Fruit fly (Drosophila melanogaster): ENCODE measurements around the gene CG11791.

CG11791 gene

DNA sequence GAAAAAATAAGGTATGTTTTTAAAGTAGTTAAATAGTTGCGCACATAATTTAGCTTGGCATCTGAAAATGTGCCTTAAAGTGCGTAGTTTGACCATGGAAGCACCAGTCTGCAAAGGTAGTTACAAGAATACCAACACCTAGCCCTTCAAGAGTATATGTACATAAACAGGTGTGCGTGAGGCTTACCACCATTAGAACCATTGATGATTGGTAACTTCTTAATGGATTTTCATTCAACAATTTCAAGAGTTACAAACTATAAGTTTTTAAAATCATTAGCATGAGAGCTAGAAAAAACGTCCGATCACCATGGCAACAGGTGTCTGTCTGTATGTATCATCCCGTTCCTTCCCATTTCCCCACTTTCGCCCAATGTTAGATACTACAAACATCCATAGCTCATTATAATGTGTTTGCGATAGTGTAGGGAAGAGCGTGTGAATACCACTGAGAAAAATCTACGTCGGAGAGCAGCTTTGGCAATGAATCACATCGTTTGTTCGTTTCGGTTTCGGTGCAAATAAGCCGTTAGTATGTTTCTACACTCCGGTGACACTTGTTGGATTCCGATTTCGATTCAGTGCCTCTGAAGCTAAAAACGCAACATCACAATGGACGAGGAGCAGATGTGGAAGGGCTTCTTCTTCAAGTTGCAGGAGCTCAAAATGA, 7.2 kb downstream of the CG11791 start:
- TF ChIP-seq Sin3A (optimal IDR thresholded peaks at IDR 0.05) (no peak), psq (optimal IDR thresholded peaks at IDR 0.05) (no peak)

DNA sequence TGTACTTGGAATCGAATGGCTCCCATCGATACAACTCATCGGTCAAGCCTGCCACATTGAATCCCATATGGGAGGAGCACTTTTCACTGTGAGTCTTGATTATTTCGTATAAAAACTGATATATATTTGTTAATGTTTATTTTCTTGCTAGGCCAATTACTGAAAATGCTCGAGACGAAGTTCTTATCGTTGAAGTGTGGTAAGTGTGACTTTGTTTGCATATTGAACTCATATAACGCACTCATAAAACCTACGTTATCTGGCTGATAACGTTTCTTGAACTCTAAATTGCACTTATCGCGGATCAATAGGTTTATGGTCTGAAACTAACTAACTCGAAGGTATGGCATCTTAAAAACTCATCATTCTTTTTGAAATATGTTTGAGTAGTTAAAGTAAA, 11.0 kb downstream of the CG11791 start:
- TF ChIP-seq Sin3A (optimal IDR thresholded peaks at IDR 0.05) (no peak), Myc (optimal IDR thresholded peaks at IDR 0.05) (no peak), h (optimal IDR thresholded peaks at IDR 0.05) (no peak), ttk (optimal IDR thresholded peaks at IDR 0.05) (no peak), insv (optimal IDR thresholded peaks at IDR 0.05) (no peak), psq (optimal IDR thresholded peaks at IDR 0.05) (no peak)

DNA sequence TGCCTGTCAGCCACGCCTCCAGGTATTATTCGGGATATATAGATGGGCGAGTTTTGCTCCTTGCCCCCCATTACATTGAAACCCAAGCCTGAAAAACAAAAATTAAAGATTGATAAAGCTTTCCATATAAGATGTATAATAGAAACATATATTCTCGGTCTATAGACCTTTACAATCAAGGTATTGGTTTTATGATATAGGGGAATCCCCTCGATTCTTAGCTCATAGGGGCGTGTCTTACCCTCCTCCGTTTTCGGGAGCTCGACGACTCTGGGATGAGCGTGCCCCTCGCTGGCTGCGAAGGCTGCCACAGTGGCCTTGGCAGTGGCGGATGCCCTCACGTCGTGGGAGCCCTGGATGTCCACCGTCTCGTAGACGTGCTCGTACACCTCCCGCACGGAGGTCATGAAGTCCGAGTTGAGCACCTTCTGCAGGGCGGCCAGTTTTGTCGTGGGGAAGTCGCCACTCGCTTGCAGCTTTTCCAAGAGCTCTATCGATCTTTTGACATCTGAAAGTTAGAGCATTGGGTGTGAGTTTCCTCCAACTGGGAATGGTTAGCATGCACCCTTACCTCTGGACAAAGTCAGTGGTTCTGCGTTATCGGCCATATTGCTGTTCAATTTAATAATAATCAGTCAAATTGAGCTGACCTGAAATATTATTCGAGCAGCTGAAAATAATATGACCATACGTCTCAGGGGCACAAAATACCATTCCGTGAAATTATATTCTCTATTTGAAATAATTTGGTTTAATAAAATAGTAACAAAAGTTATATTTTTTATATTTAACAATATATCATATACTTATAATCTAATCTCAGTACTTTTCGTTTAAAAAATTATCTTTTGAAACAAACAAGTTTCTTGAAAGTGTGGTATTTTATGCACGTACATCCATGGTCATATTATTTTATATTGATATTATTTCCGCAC, 15.8 kb downstream of the CG11791 start, which contains the start of the genes veli and PQBP1:
veli (minus strand) TSS at position 685 of the 935 bp plus-strand sequence.
PQBP1 (plus strand) TSS at position 885 of the 935 bp plus-strand sequence.
- no peak for TF ChIP-seq psq (optimal IDR thresholded peaks at IDR 0.05)
- TF ChIP-seq insv (optimal IDR thresholded peaks at IDR 0.05) = no peak
- TF ChIP-seq h (optimal IDR thresholded peaks at IDR 0.05) = no peak
- no peak for TF ChIP-seq ttk (optimal IDR thresholded peaks at IDR 0.05)
- no peak for TF ChIP-seq Myc (optimal IDR thresholded peaks at IDR 0.05)

DNA sequence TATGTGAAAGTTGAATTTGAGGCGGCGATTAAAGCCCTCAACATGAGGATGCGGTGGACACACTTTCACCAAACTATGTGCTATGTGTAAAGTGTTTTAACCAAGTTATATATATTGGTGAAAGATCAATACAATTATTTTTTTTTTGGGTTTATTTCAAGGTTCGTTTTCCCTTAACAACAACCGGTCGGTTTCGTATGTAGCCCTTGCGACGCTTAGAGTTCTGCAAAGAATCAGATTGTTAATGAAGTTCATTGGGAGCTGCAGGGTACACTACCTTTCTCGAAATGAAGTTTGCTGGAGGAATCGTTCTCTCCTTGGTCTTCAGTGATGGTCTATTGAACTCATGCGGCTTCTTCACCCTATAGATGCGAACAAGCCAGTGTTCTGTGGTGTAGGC, 17.4 kb downstream of the CG11791 start:
- TF ChIP-seq psq (optimal IDR thresholded peaks at IDR 0.05) (no peak), h (optimal IDR thresholded peaks at IDR 0.05) (no peak), Sin3A (optimal IDR thresholded peaks at IDR 0.05) (no peak), insv (optimal IDR thresholded peaks at IDR 0.05) (no peak), Myc (optimal IDR thresholded peaks at IDR 0.05) (no peak), ttk (optimal IDR thresholded peaks at IDR 0.05) (no peak)

DNA sequence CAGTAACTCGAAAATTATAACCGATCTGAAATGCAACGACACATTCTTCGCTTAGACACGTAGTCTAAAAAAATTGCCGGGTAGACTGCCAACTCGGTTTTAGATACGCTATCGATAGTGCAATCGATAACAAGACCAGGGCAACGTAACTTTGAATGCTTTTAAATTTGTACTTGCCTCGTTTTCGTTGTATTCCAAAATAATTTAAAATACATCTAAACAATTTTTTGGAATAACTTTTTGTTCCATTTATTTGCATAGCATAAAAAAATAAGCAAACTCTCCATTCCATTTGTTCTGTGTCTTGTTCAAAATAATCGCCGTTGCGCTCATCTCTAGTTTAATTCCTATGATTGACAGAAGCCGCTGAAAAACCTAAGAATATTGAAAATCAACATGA, 20.2 kb downstream of the CG11791 start, which contains the start of the genes Stt3B and CG11839:
Stt3B (minus strand) TSS at position 69 of the 400 bp plus-strand sequence.
CG11839 (plus strand) TSS at position 359 of the 400 bp plus-strand sequence.
- TF ChIP-seq h (optimal IDR thresholded peaks at IDR 0.05) (no peak), psq (optimal IDR thresholded peaks at IDR 0.05) (no peak), Myc (optimal IDR thresholded peaks at IDR 0.05) (no peak), ttk (optimal IDR thresholded peaks at IDR 0.05) (no peak), insv (optimal IDR thresholded peaks at IDR 0.05) (no peak), Sin3A (optimal IDR thresholded peaks at IDR 0.05) (no peak)

DNA sequence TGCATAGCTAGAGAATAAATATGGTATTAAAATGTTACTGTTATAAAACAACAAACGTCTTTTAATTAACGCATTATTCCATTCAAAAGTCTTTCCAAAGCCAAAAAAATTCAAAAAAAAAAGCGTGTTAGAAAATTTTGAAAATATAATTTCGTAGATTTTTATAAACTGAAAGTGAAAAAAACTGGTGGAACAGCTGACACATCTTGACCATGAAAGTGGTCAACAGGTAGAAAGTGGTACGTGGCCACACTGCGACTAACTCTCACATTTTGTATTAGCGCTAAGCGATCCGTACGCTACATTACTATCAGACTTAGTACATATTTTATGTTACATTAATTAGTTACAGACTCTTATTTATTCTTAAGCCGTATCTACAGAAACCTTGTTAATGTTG, 21.5 kb downstream of the CG11791 start, which contains the start of gene CG11836:
CG11836 (plus strand) TSS at position 256 of the 400 bp plus-strand sequence.
- no peak for TF ChIP-seq insv (optimal IDR thresholded peaks at IDR 0.05)
- no peak for TF ChIP-seq ttk (optimal IDR thresholded peaks at IDR 0.05)
- no peak for TF ChIP-seq h (optimal IDR thresholded peaks at IDR 0.05)

DNA sequence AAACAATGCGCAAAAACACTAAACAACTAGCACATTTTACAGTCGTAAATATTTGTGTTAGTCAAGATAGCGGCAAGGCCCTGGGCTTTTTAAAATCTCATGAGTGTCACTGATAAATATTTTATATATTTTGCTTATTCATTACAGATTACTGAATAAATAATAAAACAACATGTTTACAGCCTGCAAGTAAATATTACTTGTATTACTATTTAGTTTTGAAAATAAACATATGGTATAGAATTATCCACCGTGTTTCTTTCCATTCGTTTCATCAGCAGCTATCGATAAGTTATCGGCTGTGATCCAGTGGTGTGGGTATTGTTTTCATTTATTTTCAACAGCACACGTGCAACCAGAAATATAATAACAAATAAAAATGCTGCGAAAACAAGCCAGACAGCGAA, 25.1 kb downstream of the CG11791 start, which contains the start of the genes shams and CG11920:
shams (minus strand) TSS at position 50 of the 407 bp plus-strand sequence.
CG11920 (plus strand) TSS at position 320 of the 407 bp plus-strand sequence.
- TF ChIP-seq h (optimal IDR thresholded peaks at IDR 0.05) (no peak), ttk (optimal IDR thresholded peaks at IDR 0.05) (no peak)

DNA sequence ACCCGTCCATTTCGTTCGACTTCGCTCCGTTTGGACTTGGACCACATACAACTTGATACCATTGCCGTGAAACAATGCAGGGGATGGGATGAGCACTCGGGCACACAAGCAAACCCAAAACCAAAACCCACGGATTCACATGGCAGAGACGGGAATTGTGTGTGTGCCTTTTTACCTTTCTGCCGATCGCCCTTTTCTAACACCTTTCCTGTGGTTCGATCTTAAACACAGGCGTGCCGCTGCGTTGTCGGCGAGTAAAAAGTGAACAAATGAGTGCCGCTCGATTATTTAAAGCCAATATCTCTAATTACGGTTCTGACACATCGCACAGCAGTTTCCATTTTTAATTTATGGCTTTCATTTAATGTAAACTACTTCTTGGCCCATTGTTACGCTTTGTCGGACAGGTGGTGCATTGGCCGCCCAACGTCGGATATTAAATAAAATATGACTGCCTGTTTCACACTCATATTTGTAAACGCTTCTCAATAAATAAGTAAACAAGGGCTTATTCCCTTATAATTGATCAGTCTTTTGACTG, 27.9 kb downstream of the CG11791 start:
- TF ChIP-seq insv (optimal IDR thresholded peaks at IDR 0.05) = no peak
- TF ChIP-seq psq (optimal IDR thresholded peaks at IDR 0.05) = no peak
- no peak for TF ChIP-seq Sin3A (optimal IDR thresholded peaks at IDR 0.05)
- no peak for TF ChIP-seq h (optimal IDR thresholded peaks at IDR 0.05)
- no peak for TF ChIP-seq Myc (optimal IDR thresholded peaks at IDR 0.05)
- TF ChIP-seq ttk (optimal IDR thresholded peaks at IDR 0.05) = no peak

DNA sequence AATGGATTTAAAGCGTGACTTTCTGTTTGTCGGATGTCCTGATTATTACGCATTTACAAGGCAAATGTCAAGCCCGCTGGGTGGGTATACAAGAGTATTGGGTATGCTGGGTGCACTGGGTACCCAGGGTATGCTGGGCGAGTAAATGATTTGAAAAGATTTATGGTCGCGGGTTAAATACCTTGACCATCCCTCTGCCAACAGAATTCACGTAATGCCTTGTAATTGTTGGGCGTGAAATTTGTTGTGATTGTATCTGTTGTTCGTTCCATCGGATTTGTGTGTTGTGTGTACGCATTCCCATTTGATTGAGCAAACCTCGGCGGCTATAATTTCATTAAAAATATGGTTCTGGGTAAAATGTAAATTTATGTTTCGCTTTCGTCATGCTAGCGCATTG, 29.2 kb downstream of the CG11791 start:
- TF ChIP-seq psq (optimal IDR thresholded peaks at IDR 0.05) (no peak), insv (optimal IDR thresholded peaks at IDR 0.05) (no peak), Myc (optimal IDR thresholded peaks at IDR 0.05) (no peak), Sin3A (optimal IDR thresholded peaks at IDR 0.05) (no peak), h (optimal IDR thresholded peaks at IDR 0.05) (no peak), ttk (optimal IDR thresholded peaks at IDR 0.05) (no peak)

DNA sequence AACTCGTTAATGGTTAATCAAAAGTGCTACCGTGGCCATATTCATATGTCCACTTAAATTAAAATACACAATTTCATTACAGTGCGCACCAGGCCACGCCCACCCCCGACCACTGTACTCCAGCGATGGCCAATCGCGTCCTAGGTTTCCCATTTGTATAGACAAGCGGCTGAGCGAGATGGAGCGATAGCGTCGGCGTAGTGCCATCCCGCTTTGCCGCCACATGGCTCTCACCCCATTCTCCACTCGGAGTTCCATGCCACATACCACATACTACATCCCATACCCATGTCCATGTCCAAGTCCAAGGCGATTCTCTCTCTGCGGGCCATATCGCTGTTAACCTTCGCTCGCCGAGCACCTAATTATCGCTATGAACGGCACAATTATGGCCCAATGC, 31.0 kb downstream of the CG11791 start:
- TF ChIP-seq Sin3A (optimal IDR thresholded peaks at IDR 0.05) (no peak), Myc (optimal IDR thresholded peaks at IDR 0.05) (no peak), ttk (optimal IDR thresholded peaks at IDR 0.05) (no peak), psq (optimal IDR thresholded peaks at IDR 0.05) (no peak), h (optimal IDR thresholded peaks at IDR 0.05) (no peak), insv (optimal IDR thresholded peaks at IDR 0.05) (no peak)

DNA sequence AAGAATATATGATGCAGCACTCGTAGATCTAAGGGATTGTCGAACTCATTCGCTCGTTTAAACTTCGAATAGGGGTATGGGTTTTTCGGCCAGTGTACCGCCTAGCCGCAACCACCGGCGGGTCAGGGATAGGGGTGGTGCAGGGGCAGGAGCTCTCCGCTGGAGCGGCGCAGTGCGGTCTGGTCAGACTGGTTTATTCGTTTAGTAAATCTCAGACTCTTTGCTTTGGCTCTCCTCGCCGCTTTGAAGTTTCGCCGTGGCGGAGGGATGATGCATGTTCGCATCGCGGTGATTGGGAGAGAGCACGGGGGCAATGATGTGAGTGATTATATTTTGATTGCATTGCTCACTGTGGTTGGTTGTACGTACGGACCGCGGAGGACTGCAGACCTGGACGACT, 32.9 kb downstream of the CG11791 start, which contains the start of gene fd96Ca:
fd96Ca (plus strand) TSS at position 337 of the 400 bp plus-strand sequence.
- no peak for TF ChIP-seq psq (optimal IDR thresholded peaks at IDR 0.05)
- TF ChIP-seq h (optimal IDR thresholded peaks at IDR 0.05) = no peak
- no peak for TF ChIP-seq insv (optimal IDR thresholded peaks at IDR 0.05)
- no peak for TF ChIP-seq Myc (optimal IDR thresholded peaks at IDR 0.05)
- no peak for TF ChIP-seq ttk (optimal IDR thresholded peaks at IDR 0.05)
- TF ChIP-seq Sin3A (optimal IDR thresholded peaks at IDR 0.05) = no peak

DNA sequence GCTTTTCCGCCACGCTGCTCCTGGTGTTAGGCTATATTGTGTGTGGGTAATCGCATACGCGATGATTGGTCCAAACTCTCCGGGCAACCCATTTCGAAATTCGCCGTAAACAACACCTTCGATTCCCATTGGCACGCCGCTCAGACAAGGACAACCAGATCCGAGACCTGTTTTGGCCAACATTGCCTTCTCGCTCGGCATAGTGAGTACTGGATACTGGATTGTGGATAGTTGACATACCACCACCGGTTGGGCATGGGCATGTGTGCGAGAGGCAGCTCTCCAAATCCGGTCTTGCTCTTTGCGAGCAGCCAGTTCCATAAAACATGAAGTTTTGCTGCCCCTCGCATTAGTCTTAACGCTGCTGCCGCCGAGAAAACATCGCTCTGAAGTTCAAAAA, 45.2 kb downstream of the CG11791 start, which contains the start of gene fd96Cb:
fd96Cb (plus strand) TSS at position 374 of the 400 bp plus-strand sequence.
- no peak for TF ChIP-seq psq (optimal IDR thresholded peaks at IDR 0.05)
- TF ChIP-seq Myc (optimal IDR thresholded peaks at IDR 0.05) = no peak
- TF ChIP-seq insv (optimal IDR thresholded peaks at IDR 0.05) = no peak
- no peak for TF ChIP-seq ttk (optimal IDR thresholded peaks at IDR 0.05)
